Fruit fly (Drosophila melanogaster): ENCODE measurements around the gene Hrd3.

Gene Hrd3

DNA sequence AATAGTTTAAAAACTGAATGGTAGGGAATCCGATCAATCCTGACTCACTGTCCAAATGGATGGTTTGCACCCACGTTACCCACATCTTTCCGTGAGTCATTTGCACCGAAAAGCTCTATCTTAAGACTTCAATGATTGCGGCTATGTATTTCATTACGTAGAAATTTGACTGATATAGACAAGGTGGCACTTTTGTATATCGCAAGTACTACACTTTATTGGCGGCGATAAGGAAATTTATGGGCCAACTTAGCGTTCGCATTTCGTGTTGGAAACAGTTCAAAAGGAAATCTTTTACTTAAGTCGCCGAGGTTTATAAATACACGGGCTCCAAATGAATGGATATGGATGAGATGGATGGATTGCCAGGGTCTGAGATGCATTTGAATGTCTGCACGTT, 43.5 kb downstream of the Hrd3 start:
- peak; percentile 42 for TF ChIP-seq noc (tag; optimal IDR thresholded peaks at IDR 0.05)

DNA sequence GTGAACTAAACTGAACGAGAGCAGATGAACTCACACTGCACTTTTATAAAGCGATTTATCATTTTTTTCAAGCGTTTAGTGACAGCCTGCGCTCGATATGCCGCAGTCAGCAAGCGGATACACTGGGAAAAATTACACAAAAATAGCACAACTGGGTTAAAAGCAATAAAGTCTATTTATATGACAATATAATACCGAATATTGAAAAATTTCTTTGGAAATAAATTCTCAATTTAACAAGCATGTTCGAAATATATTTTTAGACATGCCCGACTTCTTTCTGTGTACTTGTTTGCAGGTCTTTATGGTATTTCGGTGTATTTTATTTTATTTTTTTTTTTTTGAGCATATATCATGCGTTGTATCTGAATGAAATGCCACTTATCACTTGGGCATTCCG, 44.5 kb downstream of the Hrd3 start:
- no peak for TF ChIP-seq noc (tag; optimal IDR thresholded peaks at IDR 0.05)

dm6 chr3R:23711195-23711594, 47.2 kb downstream of the Hrd3 start, which contains the start of gene CG10300:
CG10300 (plus strand) TSS chr3R:23711527.
- no peak for TF ChIP-seq noc (tag; optimal IDR thresholded peaks at IDR 0.05)

DNA sequence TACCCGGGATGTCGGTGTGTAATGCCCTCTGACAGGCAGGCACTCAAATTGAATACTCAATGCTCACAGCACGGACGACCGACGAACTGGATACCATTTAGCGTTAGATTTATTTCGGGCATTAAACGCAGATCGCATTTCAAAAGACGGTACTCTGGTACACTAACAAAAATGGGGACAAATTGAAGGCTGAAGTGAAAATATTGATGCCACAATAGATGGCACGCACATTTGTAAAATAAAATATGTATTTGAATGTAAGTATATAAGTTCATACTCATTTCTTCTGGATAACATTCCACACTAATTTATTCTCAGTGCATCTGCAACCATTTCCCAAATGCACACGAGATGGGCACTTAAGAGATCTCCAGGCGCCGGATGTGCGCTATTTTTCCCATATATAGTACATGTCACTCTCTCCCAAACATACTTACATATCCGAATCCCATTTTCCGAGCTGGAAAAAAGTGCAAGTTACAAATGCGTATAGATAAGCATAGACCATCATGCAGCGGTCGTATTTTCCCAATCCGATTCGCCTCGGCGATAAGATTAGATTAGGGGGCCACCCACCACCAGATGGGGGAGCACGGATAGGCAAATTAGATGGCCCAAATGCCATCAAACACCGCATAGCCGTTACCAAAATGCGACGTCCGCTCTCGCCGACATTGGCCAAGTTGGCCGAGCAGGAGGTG, 48.7 kb downstream of the Hrd3 start, which contains the start of gene CG10301:
TSS of gene CG10301 (plus strand) at position 651 of the 701 bp plus-strand sequence.
- no peak for TF ChIP-seq noc (tag; optimal IDR thresholded peaks at IDR 0.05)

Data from whole organism, larva.